Fruit fly (Drosophila melanogaster) whole organism, adult: ENCODE results near the gene MtnF.
A peak's percentile ranks its signal among the peaks of the same experiment; 100 is the strongest.

Experiments used
- CG11617 ChIP-seq: fragments of 200-800 bp; sonication (Bioruptor generic); optimal IDR thresholded peaks from 2 replicates; lab custom pipeline; 2017; ENCODE audit warnings: mild to moderate bottlenecking, missing biosample characterization, missing genetic modification reagents, missing genetic modification characterization
- CG7045 ChIP-seq: fragments of 200-800 bp; sonication (Bioruptor generic); optimal IDR thresholded peaks from 2 replicates; lab custom pipeline; 2017; ENCODE audit warnings: missing biosample characterization, mild to moderate bottlenecking, missing genetic modification characterization
- CG7101 ChIP-seq: fragments of 200-800 bp; sonication (Bioruptor generic); optimal IDR thresholded peaks from 2 replicates; lab custom pipeline; 2018; ENCODE audit warnings: missing biosample characterization, mild to moderate bottlenecking, missing genetic modification characterization, moderate library complexity
- Clk ChIP-seq: fragments of 200-800 bp; sonication (Bioruptor generic); optimal IDR thresholded peaks from 2 replicates; lab custom pipeline; 2017; ENCODE audit warnings: missing biosample characterization, missing genetic modification characterization
- Crg-1 ChIP-seq: fragments of 200-800 bp; sonication (Bioruptor generic); optimal IDR thresholded peaks from 2 replicates; lab custom pipeline; 2016; ENCODE audit warnings: missing biosample characterization, missing genetic modification characterization
- cnc ChIP-seq, 2 experiments: fragments of >200 bp; optimal IDR thresholded peaks; 2 replicates each; lab custom pipeline; 2017
- kay ChIP-seq: fragments of 200-800 bp; sonication (Bioruptor generic); peaks from one replicate; lab custom pipeline; 2016; ENCODE audit warnings: missing biosample characterization, missing genetic modification characterization, borderline replicate concordance

DNA sequence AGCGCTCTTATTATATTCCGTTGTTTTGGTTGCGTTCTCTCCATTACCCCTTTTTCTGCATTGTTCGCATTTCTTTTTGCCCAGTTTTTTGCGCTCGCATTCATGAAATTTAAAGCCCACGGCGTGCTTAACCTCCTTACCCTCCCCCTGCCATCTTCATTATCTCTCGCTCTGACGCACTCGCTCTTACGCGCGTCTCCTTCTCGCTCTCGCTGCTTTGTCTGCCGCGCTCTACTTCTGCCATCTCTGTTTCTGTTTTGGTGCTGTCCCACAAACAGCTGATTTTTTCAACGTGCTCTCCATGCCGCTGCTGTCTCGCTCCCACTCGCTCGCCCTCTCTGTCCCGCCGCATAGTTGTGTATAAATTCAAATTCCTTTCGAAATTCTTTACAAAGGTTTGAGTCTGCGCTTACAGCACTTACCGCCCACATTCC lies 48.5 kb downstream of the MtnF start:
- TF ChIP-seq Crg-1 (GFP tag; lab: Kevin White, UChicago) (no peak), CG7101 (tag; lab: Kevin White, UChicago) (no peak), cnc (optimal IDR thresholded peaks at IDR 0.05; lab: Kevin White, UChicago) (no peak), CG7045 (GFP tag; lab: Kevin White, UChicago) (no peak), kay (GFP tag; lab: Kevin White, UChicago) (no peak), CG11617 (GFP tag; lab: Kevin White, UChicago) (peak; percentile 19), Clk (GFP tag; lab: Kevin White, UChicago) (no peak)
